Worm (Caenorhabditis elegans) whole organism, L1 larva: Measurements from ENCODE around the gene Y39E4B.10.

Experiments
- ceh-90 ChIP-seq: sonication (generic microtip); optimal IDR thresholded peaks from 2 replicates; lab custom pipeline; 2016; ENCODE audit warnings: missing genetic modification characterization, missing compliant biosample characterization
- nhr-28 ChIP-seq: fragments of 150-350 bp; optimal IDR thresholded peaks from 2 replicates; lab custom pipeline; 2014; ENCODE audit warnings: missing biosample characterization, missing genetic modification characterization
- nhr-90 ChIP-seq: sonication (generic microtip); optimal IDR thresholded peaks from 2 replicates; lab custom pipeline; 2016; ENCODE audit warnings: mild to moderate bottlenecking, missing genetic modification characterization, missing compliant biosample characterization; ENCODE audit not compliant: poor library complexity
- pqm-1 ChIP-seq: sonication (generic microtip); optimal IDR thresholded peaks from 3 replicates; lab custom pipeline; 2017; ENCODE audit warnings: missing biosample characterization, missing genetic modification characterization
- sox-4 ChIP-seq: sonication (generic microtip); optimal IDR thresholded peaks from 2 replicates; lab custom pipeline; 2016; ENCODE audit warnings: missing genetic modification characterization, missing compliant biosample characterization
- unc-62 ChIP-seq: fragments of 150-350 bp; optimal IDR thresholded peaks from 2 replicates; lab custom pipeline; 2014; ENCODE audit warnings: missing biosample characterization, missing genetic modification reagents, missing genetic modification characterization

- TF ChIP-seq ceh-90 (tag; lab: Kevin White, UChicago) (no peak), pqm-1 (tag; lab: Kevin White, UChicago) (no peak), nhr-28 (tag; lab: Kevin White, UChicago) (no peak), unc-62 (GFP tag; lab: Kevin White, UChicago) (no peak), sox-4 (tag; lab: Kevin White, UChicago) (no peak), nhr-90 (tag; lab: Kevin White, UChicago) (no peak)
Measured at ce11 chrIII:13201079-13201478, 48.4 kb upstream of the Y39E4B.10 start.
